Worm (Caenorhabditis elegans) whole organism, mixed stage, embryonic: Measurements from ENCODE around the gene lact-5.

Experiments
- elt-1 ChIP-seq: sonication (generic microtip); optimal IDR thresholded peaks from 2 replicates; lab custom pipeline; 2017; ENCODE audit warnings: missing genetic modification characterization, mild to moderate bottlenecking, missing compliant biosample characterization, antibody characterized with exemption, moderate library complexity, borderline replicate concordance; ENCODE audit not compliant: insufficient read depth
- elt-3 ChIP-seq: fragments of 150-350 bp; optimal IDR thresholded peaks from 2 replicates; lab custom pipeline; 2014; ENCODE audit warnings: missing biosample characterization, missing genetic modification characterization
- nhr-237 ChIP-seq: fragments of 150-350 bp; optimal IDR thresholded peaks from 2 replicates; lab custom pipeline; 2014; ENCODE audit warnings: missing biosample characterization, missing genetic modification characterization
- unc-62 ChIP-seq: fragments of 150-350 bp; optimal IDR thresholded peaks from 2 replicates; lab custom pipeline; 2014; ENCODE audit warnings: missing biosample characterization, missing genetic modification reagents, missing genetic modification characterization

ce11 chrII:4775802-4776201 lies 45.7 kb downstream of the lact-5 start:
- TF ChIP-seq elt-1 (tag; lab: Kevin White, UChicago) (no peak), unc-62 (GFP tag; lab: Kevin White, UChicago) (no peak), nhr-237 (tag; lab: Kevin White, UChicago) (no peak), elt-3 (tag; lab: Kevin White, UChicago) (no peak)
